Fruit fly (Drosophila melanogaster) S2 (cell line): ENCODE results near the gene TM9SF4.

Source experiments
- CG8478 ChIP-seq: fragments of >200 bp; optimal IDR thresholded peaks from 2 replicates; lab custom pipeline; 2018
- CTCF ChIP-seq, 2 experiments: fragments of >200 bp; optimal IDR thresholded peaks; 2 replicates each; lab custom pipeline; 2018

dm6 chr2L:13707915-13708314 is 38.8 kb upstream of the TM9SF4 start, which contains the start of gene Gpo3:
- TF ChIP-seq CTCF (optimal IDR thresholded peaks at IDR 0.05; lab: Kevin White, UChicago) (no peak), CG8478 (lab: Kevin White, UChicago) (no peak)
